Comparison of ENCODE assay signal across 2 fruit fly cellular contexts in the genomic region with DNA sequence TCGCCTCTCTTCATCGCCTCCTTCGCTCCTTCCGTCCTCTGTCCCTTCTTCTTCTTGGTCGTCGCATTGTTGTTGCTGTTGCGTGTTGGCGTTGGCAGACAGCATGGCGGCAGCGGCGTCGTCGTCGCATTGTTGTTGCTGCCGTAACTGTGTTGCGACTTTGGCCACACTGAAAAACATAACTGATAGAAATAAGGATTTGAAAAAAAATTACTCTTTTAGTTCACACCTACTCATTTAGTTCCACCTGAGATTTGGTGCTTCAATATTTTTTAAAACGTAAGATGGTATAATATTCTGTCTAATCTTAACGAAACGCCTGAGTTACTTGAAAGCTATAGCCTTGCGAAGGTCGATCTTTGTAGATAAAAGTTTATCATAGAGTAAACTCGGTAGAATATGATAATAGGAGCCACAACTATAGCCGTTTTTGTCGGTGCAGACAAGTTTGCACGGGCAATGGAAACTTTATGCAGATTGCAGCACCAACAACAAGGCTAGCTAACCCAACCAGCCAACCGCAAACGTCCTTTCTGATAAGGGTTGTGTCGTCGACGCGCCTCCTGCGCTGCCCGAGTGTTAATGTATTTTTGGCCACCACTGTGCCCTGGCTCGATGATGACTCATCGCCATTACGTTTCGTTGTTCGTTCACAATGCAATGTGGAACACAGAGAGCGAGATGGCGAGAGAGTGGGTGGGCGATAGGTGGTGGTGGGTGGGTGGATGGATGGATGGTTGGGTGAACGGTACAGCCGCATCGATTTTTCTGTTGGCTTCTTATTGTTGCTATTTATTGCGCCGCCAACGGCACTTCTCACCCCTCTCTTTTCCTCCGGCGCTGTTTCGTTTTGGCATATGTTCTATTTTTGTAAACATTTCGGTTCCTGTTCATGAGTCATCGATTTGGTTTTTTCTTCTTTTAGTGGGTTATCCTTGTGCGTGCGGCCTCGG.
TF ChIP-seq lines count a peak whose summit lies in the region.

No protein-coding gene starts in this region.

TF ChIP-seq in whole organism, embryonic, 481 proteins besides CTCF, POLR2A, EP300 and RAD21 (continued from another document and continues in another):
- TF ChIP-seq ac (GFP tag; optimal IDR thresholded peaks at IDR 0.05; lab: Kevin White, UChicago) (peak; percentile 53), sima (GFP tag; optimal IDR thresholded peaks at IDR 0.05; lab: Kevin White, UChicago) (peak; percentile 55), hbn (GFP tag; IDR thresholded peaks at IDR 0.05; lab: Robert Waterston, UW; ENCODE audit: partially characterized antibody) (no peak), Fer3 (tag; optimal IDR thresholded peaks at IDR 0.05; lab: Kevin White, UChicago) (peak; percentile 66), B-H2 (GFP tag; optimal IDR thresholded peaks at IDR 0.05; lab: Kevin White, UChicago) (no peak), Hmr (GFP tag; optimal IDR thresholded peaks at IDR 0.05; lab: Kevin White, UChicago) (peak; percentile 85), amos (GFP tag; IDR thresholded peaks at IDR 0.05; lab: Robert Waterston, UW; ENCODE audit: partially characterized antibody) (no peak), CG10321 (GFP tag; IDR thresholded peaks at IDR 0.05; lab: Robert Waterston, UW) (peak; percentile 42; the same call in 1 of the 2 replicates), CG17359 (tag; optimal IDR thresholded peaks at IDR 0.05; lab: Kevin White, UChicago) (peak; percentile 82), CG15011 (GFP tag; optimal IDR thresholded peaks at IDR 0.05; lab: Kevin White, UChicago) (peak; percentile 66), dm (GFP tag; optimal IDR thresholded peaks at IDR 0.05; lab: Kevin White, UChicago) (peak; percentile 67), Dll (GFP tag; IDR thresholded peaks at IDR 0.05; lab: Robert Waterston, UW; ENCODE audit: partially characterized antibody) (no peak), CG11093 (GFP tag; IDR thresholded peaks at IDR 0.05; lab: Robert Waterston, UW) (no peak), CG14667 (GFP tag; IDR thresholded peaks at IDR 0.05; lab: Robert Waterston, UW) (peak; percentile 18; the same call in 1 of the 2 replicates), CHES-1-like (GFP tag; optimal IDR thresholded peaks at IDR 0.05; lab: Kevin White, UChicago) (peak; percentile 87), CG2678 (tag; optimal IDR thresholded peaks at IDR 0.05; lab: Kevin White, UChicago) (peak; percentile 89), schlank (tag; optimal IDR thresholded peaks at IDR 0.05; lab: Kevin White, UChicago) (peak; percentile 21), Dip2 (GFP tag; IDR thresholded peaks at IDR 0.05; lab: Robert Waterston, UW) (no peak), croc (GFP tag; conservative IDR thresholded peaks at IDR 0.05; lab: Robert Waterston, UW) (peak; percentile 51; the same call in 1 of the 3 replicates), CG4360 (GFP tag; IDR thresholded peaks at IDR 0.05; lab: Robert Waterston, UW) (peak; percentile 95), CG11398 (GFP tag; optimal IDR thresholded peaks at IDR 0.05; lab: Kevin White, UChicago) (peak; percentile 82), ATbp (GFP tag; optimal IDR thresholded peaks at IDR 0.05; lab: Kevin White, UChicago) (peak; percentile 79), pho (GFP tag; optimal IDR thresholded peaks at IDR 0.05; lab: Kevin White, UChicago) (peak; percentile 85), Deaf1 (tag; optimal IDR thresholded peaks at IDR 0.05; lab: Kevin White, UChicago) (peak; percentile 26), Atf3 (GFP tag; optimal IDR thresholded peaks at IDR 0.05; lab: Kevin White, UChicago) (peak; percentile 54), Hr39 (optimal IDR thresholded peaks at IDR 0.05; lab: Kevin White, UChicago) (no peak), pum (GFP tag; optimal IDR thresholded peaks at IDR 0.05; lab: Kevin White, UChicago) (peak; percentile 74), bab2 (GFP tag; optimal IDR thresholded peaks at IDR 0.05; lab: Kevin White, UChicago) (peak; percentile 81), CG13123 (GFP tag; optimal IDR thresholded peaks at IDR 0.05; lab: Kevin White, UChicago) (peak; percentile 52), Spps (tag; optimal IDR thresholded peaks at IDR 0.05; lab: Kevin White, UChicago) (no peak), Ets97D (GFP tag; optimal IDR thresholded peaks at IDR 0.05; lab: Kevin White, UChicago) (peak; percentile 52), CG9215 (GFP tag; IDR thresholded peaks at IDR 0.05; lab: Robert Waterston, UW) (peak; percentile 59), CG12219 (GFP tag; optimal IDR thresholded peaks at IDR 0.05; lab: Kevin White, UChicago) (peak; percentile 80), CG3838 (GFP tag; optimal IDR thresholded peaks at IDR 0.05; lab: Kevin White, UChicago) (peak; percentile 65), slou (GFP tag; optimal IDR thresholded peaks at IDR 0.05; lab: Kevin White, UChicago) (no peak), gt (GFP tag; IDR thresholded peaks at IDR 0.05; lab: Robert Waterston, UW) (no peak), zen (tag; optimal IDR thresholded peaks at IDR 0.05; lab: Kevin White, UChicago) (no peak), fd3F (GFP tag; optimal IDR thresholded peaks at IDR 0.05; lab: Kevin White, UChicago) (peak; percentile 59), zf30C (GFP tag; optimal IDR thresholded peaks at IDR 0.05; lab: Kevin White, UChicago) (peak; percentile 69), prd (optimal IDR thresholded peaks at IDR 0.05; lab: Kevin White, UChicago) (no peak), prd (GFP tag; IDR thresholded peaks at IDR 0.05; lab: Robert Waterston, UW) (peak; percentile 50; the same call in 2 of the 3 replicates), CG1647 (GFP tag; optimal IDR thresholded peaks at IDR 0.05; lab: Kevin White, UChicago) (peak; percentile 74), CG4854 (GFP tag; optimal IDR thresholded peaks at IDR 0.05; lab: Kevin White, UChicago) (peak; percentile 76), CG11560 (tag; IDR thresholded peaks at IDR 0.05; lab: Robert Waterston, UW) (0 out of 3 replicates have a peak, but pooled peaks have one; percentile 27), Fer2 (tag; optimal IDR thresholded peaks at IDR 0.05; lab: Kevin White, UChicago) (peak; percentile 19), Scr (GFP tag; IDR thresholded peaks at IDR 0.05; lab: Robert Waterston, UW; ENCODE audit: partially characterized antibody) (no peak), gsb (GFP tag; IDR thresholded peaks at IDR 0.05; lab: Robert Waterston, UW) (no peak), stwl (tag; optimal IDR thresholded peaks at IDR 0.05; lab: Kevin White, UChicago) (peak; percentile 86), CG17612 (GFP tag; IDR thresholded peaks at IDR 0.05; lab: Robert Waterston, UW) (no peak), HLH54F (GFP tag; optimal IDR thresholded peaks at IDR 0.05; lab: Kevin White, UChicago) (peak; percentile 85), CkIIα-i1 (GFP tag; IDR thresholded peaks at IDR 0.05; lab: Robert Waterston, UW) (no peak), cwo (GFP tag; optimal IDR thresholded peaks at IDR 0.05; lab: Kevin White, UChicago) (peak; percentile 68), ab (GFP tag; optimal IDR thresholded peaks at IDR 0.05; lab: Kevin White, UChicago) (no peak), CG31388 (GFP tag; optimal IDR thresholded peaks at IDR 0.05; lab: Kevin White, UChicago) (peak; percentile 42), nerfin-2 (GFP tag; IDR thresholded peaks at IDR 0.05; lab: Robert Waterston, UW; ENCODE audit: partially characterized antibody) (no peak), tll (GFP tag; optimal IDR thresholded peaks at IDR 0.05; lab: Kevin White, UChicago) (no peak), CG6854 (GFP tag; optimal IDR thresholded peaks at IDR 0.05; lab: Kevin White, UChicago) (peak; percentile 51), CG8944 (GFP tag; optimal IDR thresholded peaks at IDR 0.05; lab: Kevin White, UChicago) (peak; percentile 71), tna (GFP tag; IDR thresholded peaks at IDR 0.05; lab: Robert Waterston, UW; ENCODE audit: partially characterized antibody) (no peak)

TF ChIP-seq in whole organism, prepupa, 60 proteins besides CTCF, POLR2A, EP300 and RAD21 (continued from another document):
- TF ChIP-seq CG6808 (GFP tag; optimal IDR thresholded peaks at IDR 0.05; lab: Kevin White, UChicago) (peak; percentile 96), dac (GFP tag; optimal IDR thresholded peaks at IDR 0.05; lab: Kevin White, UChicago) (peak; percentile 86), salr (GFP tag; optimal IDR thresholded peaks at IDR 0.05; lab: Kevin White, UChicago) (peak; percentile 90 to 91), Hr39 (GFP tag; optimal IDR thresholded peaks at IDR 0.05; lab: Kevin White, UChicago) (peak; percentile 89), CG11762 (GFP tag; optimal IDR thresholded peaks at IDR 0.05; lab: Kevin White, UChicago; ENCODE audit: insufficient read depth) (peak; percentile 86), CG9139 (GFP tag; optimal IDR thresholded peaks at IDR 0.05; lab: Kevin White, UChicago) (peak; percentile 75), CG34406 (GFP tag; optimal IDR thresholded peaks at IDR 0.05; lab: Kevin White, UChicago) (peak; percentile 90), Eip93F (GFP tag; optimal IDR thresholded peaks at IDR 0.05; lab: Kevin White, UChicago) (no peak), Ets96B (tag; optimal IDR thresholded peaks at IDR 0.05; lab: Kevin White, UChicago) (peak; percentile 95), CG11294 (GFP tag; IDR thresholded peaks at IDR 0.05; lab: Robert Waterston, UW) (peak; percentile 72), CG1621 (tag; optimal IDR thresholded peaks at IDR 0.05; lab: Kevin White, UChicago) (peak; percentile 90), CG3919 (GFP tag; optimal IDR thresholded peaks at IDR 0.05; lab: Kevin White, UChicago) (peak; percentile 92), OdsH (GFP tag; optimal IDR thresholded peaks at IDR 0.05; lab: Kevin White, UChicago) (peak; percentile 93), Hr4 (GFP tag; optimal IDR thresholded peaks at IDR 0.05; lab: Kevin White, UChicago) (peak; percentile 91), Gug (GFP tag; IDR thresholded peaks at IDR 0.05; lab: Robert Waterston, UW) (peak; percentile 55; the same call in 1 of the 2 replicates)
